Worm (Caenorhabditis elegans) whole organism, midembryonic: ENCODE data around the gene srh-128.

Experiments used
- T22C8.4 ChIP-seq: fragments of 200-800 bp; sonication (Bioruptor generic); IDR thresholded peaks from 2 replicates; pipeline ENCODE4 v1.3.6; 2022; ENCODE audit warnings: missing genetic modification characterization, missing compliant biosample characterization
- cog-1 ChIP-seq: sonication (generic microtip); optimal IDR thresholded peaks from 2 replicates; lab custom pipeline; 2016; ENCODE audit warnings: missing genetic modification characterization, missing compliant biosample characterization
- flt-1 ChIP-seq: fragments of 200-800 bp; sonication (Bioruptor generic); IDR thresholded peaks from 2 replicates; pipeline ENCODE4 v1.3.6; 2022; ENCODE audit warnings: missing genetic modification characterization, missing compliant biosample characterization
- klf-2 ChIP-seq: fragments of 200-800 bp; sonication (Bioruptor generic); conservative IDR thresholded peaks from 2 replicates; pipeline ENCODE4 v1.3.6; 2022; ENCODE audit warnings: missing genetic modification reagents, missing genetic modification characterization, missing compliant biosample characterization
- med-1 ChIP-seq: sonication (generic microtip); optimal IDR thresholded peaks from 2 replicates; lab custom pipeline; 2017; ENCODE audit warnings: missing genetic modification characterization, mild to moderate bottlenecking, missing compliant biosample characterization, antibody characterized with exemption, missing genetic modification reagents; ENCODE audit not compliant: insufficient read depth
- ref-1 ChIP-seq: fragments of 200-800 bp; sonication (Bioruptor generic); conservative IDR thresholded peaks from 2 replicates; pipeline ENCODE4 v1.3.6; 2022; ENCODE audit warnings: missing genetic modification reagents, missing genetic modification characterization, missing compliant biosample characterization
- tab-1 ChIP-seq: fragments of 200-800 bp; sonication (Bioruptor generic); IDR thresholded peaks from 2 replicates; pipeline ENCODE4 v1.3.6; 2022; ENCODE audit warnings: missing genetic modification characterization, missing compliant biosample characterization
- ztf-23 ChIP-seq: fragments of 200-800 bp; sonication (Bioruptor generic); IDR thresholded peaks from 2 replicates; pipeline ENCODE4 v1.3.6; 2022; ENCODE audit warnings: missing genetic modification reagents, missing genetic modification characterization, missing compliant biosample characterization
- ztf-29 ChIP-seq: fragments of 200-800 bp; sonication (Bioruptor generic); IDR thresholded peaks from 2 replicates; pipeline ENCODE4 v1.3.6; 2022; ENCODE audit warnings: missing genetic modification reagents, missing genetic modification characterization, missing compliant biosample characterization

Gene srh-128

ce11 chrII:2721992-2722391, 16.9 kb upstream of the srh-128 start:
- TF ChIP-seq ztf-23 (GFP tag; lab: Robert Waterston, UW) (no peak), T22C8.4 (GFP tag; lab: Robert Waterston, UW) (no peak), med-1 (no peak), cog-1 (no peak), ztf-29 (no peak)

- TF ChIP-seq T22C8.4 (GFP tag; lab: Robert Waterston, UW) (no peak), tab-1 (no peak), cog-1 (no peak), ztf-29 (no peak), klf-2 (GFP tag; lab: Robert Waterston, UW) (no peak), flt-1 (GFP tag; lab: Robert Waterston, UW) (no peak), ztf-23 (GFP tag; lab: Robert Waterston, UW) (no peak), ref-1 (GFP tag; lab: Robert Waterston, UW) (no peak), med-1 (no peak)
Measured at ce11 chrII:2719212-2719611, 14.1 kb upstream of the srh-128 start.

ce11 chrII:2717335-2717734, 12.2 kb upstream of the srh-128 start, which contains the start of gene T05A8.3:
Gene T05A8.3 (minus strand): TSS chrII:2717435.
- TF ChIP-seq klf-2 (GFP tag; lab: Robert Waterston, UW): no peak

- TF ChIP-seq ztf-29: no peak
- no peak for TF ChIP-seq ref-1 (GFP tag; lab: Robert Waterston, UW)
- no peak for TF ChIP-seq klf-2 (GFP tag; lab: Robert Waterston, UW)
- TF ChIP-seq flt-1 (GFP tag; lab: Robert Waterston, UW): no peak
- TF ChIP-seq med-1: no peak
- no peak for TF ChIP-seq cog-1
- TF ChIP-seq ztf-23 (GFP tag; lab: Robert Waterston, UW): no peak
- no peak for TF ChIP-seq tab-1
- no peak for TF ChIP-seq T22C8.4 (GFP tag; lab: Robert Waterston, UW)
Measured at ce11 chrII:2710919-2711318, 5.8 kb upstream of the srh-128 start, which contains the start of gene T05A8.2. Gene T05A8.2 (minus strand): TSS chrII:2711019.

ce11 chrII:2709942-2710341, 4.8 kb upstream of the srh-128 start, which contains the start of gene T05A8.1:
Gene T05A8.1 (minus strand): TSS chrII:2710042.
- no peak for TF ChIP-seq T22C8.4 (GFP tag; lab: Robert Waterston, UW)
- TF ChIP-seq ref-1 (GFP tag; lab: Robert Waterston, UW): no peak
- TF ChIP-seq tab-1: no peak
- TF ChIP-seq ztf-23 (GFP tag; lab: Robert Waterston, UW): no peak
- TF ChIP-seq cog-1: no peak
- TF ChIP-seq klf-2 (GFP tag; lab: Robert Waterston, UW): no peak
- TF ChIP-seq med-1: no peak
- no peak for TF ChIP-seq ztf-29
- TF ChIP-seq flt-1 (GFP tag; lab: Robert Waterston, UW): no peak

ce11 chrII:2707872-2708271, 2.8 kb upstream of the srh-128 start, which contains the start of gene Y47G7B.2:
Gene Y47G7B.2 (minus strand): TSS chrII:2708014.
- TF ChIP-seq ztf-29 (no peak), med-1 (no peak), cog-1 (no peak), klf-2 (GFP tag; lab: Robert Waterston, UW) (no peak), flt-1 (GFP tag; lab: Robert Waterston, UW) (no peak), tab-1 (no peak), T22C8.4 (GFP tag; lab: Robert Waterston, UW) (no peak), ref-1 (GFP tag; lab: Robert Waterston, UW) (no peak), ztf-23 (GFP tag; lab: Robert Waterston, UW) (no peak)

- TF ChIP-seq med-1 (no peak), flt-1 (GFP tag; lab: Robert Waterston, UW) (no peak), ztf-29 (no peak), tab-1 (no peak), T22C8.4 (GFP tag; lab: Robert Waterston, UW) (no peak), ref-1 (GFP tag; lab: Robert Waterston, UW) (no peak), cog-1 (no peak), klf-2 (GFP tag; lab: Robert Waterston, UW) (no peak), ztf-23 (GFP tag; lab: Robert Waterston, UW) (no peak)
Measured at ce11 chrII:2702757-2703156, 2.3 kb downstream of the srh-128 start, which contains the start of gene sri-60. Gene sri-60 (minus strand): TSS chrII:2702857.

ce11 chrII:2700229-2700628, 4.9 kb downstream of the srh-128 start, which contains the start of gene sri-61:
Gene sri-61 (minus strand): TSS chrII:2700329.
- no peak for TF ChIP-seq tab-1
- TF ChIP-seq klf-2 (GFP tag; lab: Robert Waterston, UW): no peak
- no peak for TF ChIP-seq T22C8.4 (GFP tag; lab: Robert Waterston, UW)
- no peak for TF ChIP-seq ztf-23 (GFP tag; lab: Robert Waterston, UW)
- TF ChIP-seq ref-1 (GFP tag; lab: Robert Waterston, UW): no peak
- no peak for TF ChIP-seq ztf-29
- TF ChIP-seq med-1: no peak
- no peak for TF ChIP-seq cog-1
- no peak for TF ChIP-seq flt-1 (GFP tag; lab: Robert Waterston, UW)

ce11 chrII:2698378-2698777, 6.7 kb downstream of the srh-128 start, which contains the start of gene sri-62:
Gene sri-62 (minus strand): TSS chrII:2698478.
- no peak for TF ChIP-seq med-1
- no peak for TF ChIP-seq ztf-23 (GFP tag; lab: Robert Waterston, UW)
- TF ChIP-seq klf-2 (GFP tag; lab: Robert Waterston, UW): no peak
- no peak for TF ChIP-seq flt-1 (GFP tag; lab: Robert Waterston, UW)
- TF ChIP-seq ref-1 (GFP tag; lab: Robert Waterston, UW): no peak
- no peak for TF ChIP-seq T22C8.4 (GFP tag; lab: Robert Waterston, UW)
- TF ChIP-seq ztf-29: no peak
- TF ChIP-seq cog-1: no peak
- TF ChIP-seq tab-1: no peak

- TF ChIP-seq ztf-29 (no peak), T22C8.4 (GFP tag; lab: Robert Waterston, UW) (no peak)
Measured at ce11 chrII:2695079-2695478, 10.0 kb downstream of the srh-128 start.

- no peak for TF ChIP-seq ztf-23 (GFP tag; lab: Robert Waterston, UW)
- TF ChIP-seq ref-1 (GFP tag; lab: Robert Waterston, UW): no peak
- no peak for TF ChIP-seq cog-1
- no peak for TF ChIP-seq klf-2 (GFP tag; lab: Robert Waterston, UW)
- TF ChIP-seq ztf-29: no peak
- TF ChIP-seq tab-1: no peak
- no peak for TF ChIP-seq med-1
- TF ChIP-seq T22C8.4 (GFP tag; lab: Robert Waterston, UW): no peak
- no peak for TF ChIP-seq flt-1 (GFP tag; lab: Robert Waterston, UW)
Measured at ce11 chrII:2692476-2692875, 12.6 kb downstream of the srh-128 start, which contains the start of gene set-11. Gene set-11 (minus strand): TSS chrII:2692576.
